Worm (Caenorhabditis elegans): ENCODE results near the gene C05B5.17.

- no peak for TF ChIP-seq ceh-82 (tag; optimal IDR thresholded peaks at IDR 0.05)
- no peak for TF ChIP-seq mdl-1 (tag; optimal IDR thresholded peaks at IDR 0.05)
These were observed 18.9 kb upstream of the C05B5.17 start for ce11 chrIII:10018007-10018406.
